Worm (Caenorhabditis elegans) whole organism, midembryonic: ENCODE data around the gene C25A8.1.

Experiments used
- ztf-23 ChIP-seq: fragments of 200-800 bp; sonication (Bioruptor generic); IDR thresholded peaks from 2 replicates; pipeline ENCODE4 v1.3.6; 2022; ENCODE audit warnings: missing genetic modification reagents, missing genetic modification characterization, missing compliant biosample characterization
- ztf-29 ChIP-seq: fragments of 200-800 bp; sonication (Bioruptor generic); IDR thresholded peaks from 2 replicates; pipeline ENCODE4 v1.3.6; 2022; ENCODE audit warnings: missing genetic modification reagents, missing genetic modification characterization, missing compliant biosample characterization

DNA sequence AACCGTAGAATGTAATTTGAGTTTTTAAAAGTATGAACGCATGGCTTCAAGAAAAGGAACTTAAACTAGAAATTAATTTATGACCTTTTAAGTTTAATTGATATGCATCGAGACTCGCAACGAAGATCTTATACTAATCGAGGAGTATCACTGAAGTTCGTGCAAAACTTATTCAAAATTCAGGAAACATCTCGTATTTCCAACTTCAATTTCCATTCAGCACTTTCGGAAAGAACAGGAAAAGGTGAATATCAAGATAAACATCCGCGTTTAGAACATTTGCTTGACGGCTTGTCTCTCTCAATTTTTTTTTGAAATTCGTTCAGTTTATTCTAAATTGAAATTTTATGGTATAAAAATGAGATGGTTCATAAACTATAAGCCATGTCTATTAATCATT is 45.7 kb upstream of the C25A8.1 start, which contains the start of gene ZK381.2:
- TF ChIP-seq ztf-23 (GFP tag; lab: Robert Waterston, UW) (no peak), ztf-29 (GFP tag; lab: Robert Waterston, UW) (no peak)
